Worm (Caenorhabditis elegans): Measurements from ENCODE around the gene H40L08.8.

Gene H40L08.8

DNA sequence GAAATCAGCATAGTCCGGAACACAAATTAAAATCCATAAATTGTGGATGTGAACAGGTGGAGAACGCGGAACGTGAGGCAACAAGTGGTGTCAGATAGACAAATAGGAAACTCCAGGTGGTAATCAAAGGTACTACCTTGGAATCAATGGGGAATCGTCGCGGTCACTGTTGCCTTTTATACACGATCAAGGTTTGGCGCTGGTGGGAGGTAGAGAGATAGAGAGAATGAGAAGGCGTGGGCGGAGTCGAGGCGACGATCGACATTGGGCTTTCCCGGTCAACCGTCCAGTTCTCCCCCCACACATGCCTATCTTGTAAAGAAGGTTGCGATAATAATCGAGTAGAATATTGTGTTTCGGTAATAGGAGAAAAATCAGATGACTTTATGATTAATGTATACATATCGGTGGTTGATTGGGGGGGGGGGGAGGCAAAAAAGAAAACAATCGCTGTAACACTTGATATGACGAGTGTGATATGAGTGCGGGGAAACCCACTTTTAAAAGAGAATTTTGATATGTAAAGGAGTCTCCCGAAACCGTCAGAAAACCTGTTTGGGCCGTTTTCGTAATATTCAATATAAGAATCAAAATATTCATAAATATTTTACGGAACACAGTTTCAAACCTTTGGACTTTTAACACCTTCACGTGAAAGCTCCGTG, at the start of gene H40L08.8, which contains the start of the genes H40L08.2 and H40L08.7:
Gene H40L08.8 (minus strand): TSS at position 37 of the 665 bp plus-strand sequence.
Gene H40L08.2 (minus strand): TSS at position 148 of the 665 bp plus-strand sequence.
Gene H40L08.7 (minus strand): TSS at position 148 of the 665 bp plus-strand sequence.
- no peak for TF ChIP-seq unc-62 (GFP tag; optimal IDR thresholded peaks at IDR 0.05)

DNA sequence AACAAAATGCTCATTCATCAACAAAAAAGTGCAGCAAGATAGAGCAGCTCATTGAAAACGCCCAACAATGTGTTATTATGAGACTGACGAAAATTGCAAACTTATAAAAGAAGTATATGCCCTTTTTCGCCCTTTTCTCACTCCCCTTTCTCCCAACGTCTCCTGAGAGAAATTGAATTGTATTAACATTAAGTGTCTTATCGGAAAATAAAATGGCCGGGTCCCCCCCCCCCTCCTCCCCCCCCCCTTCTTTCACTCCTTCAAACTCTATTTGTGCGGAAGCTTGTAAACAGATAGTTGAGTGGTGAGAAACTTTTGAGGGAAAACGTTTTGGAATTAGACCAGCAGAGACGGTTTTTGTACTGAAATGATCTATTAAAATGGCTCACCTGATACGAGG, 49.3 kb upstream of the H40L08.8 start:
- no peak for TF ChIP-seq unc-62 (GFP tag; optimal IDR thresholded peaks at IDR 0.05)

DNA sequence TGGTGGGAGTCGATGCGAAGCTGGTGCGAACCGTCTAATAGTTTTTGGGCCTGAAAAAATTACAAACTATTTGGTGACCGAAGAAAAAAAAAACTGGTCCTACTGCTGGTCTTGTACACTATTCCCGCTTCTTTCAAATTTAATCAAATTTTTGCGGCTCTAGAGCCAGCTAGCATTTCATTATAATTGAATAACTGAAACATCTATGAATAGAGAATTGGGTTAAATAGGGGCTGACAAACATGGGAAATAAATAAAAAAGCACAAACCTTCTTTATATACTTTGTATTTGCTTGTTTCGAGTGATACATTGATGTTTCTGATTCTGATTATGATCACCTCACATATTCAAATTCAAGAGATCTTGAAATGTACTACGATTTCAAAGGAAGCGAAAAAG, 47.7 kb upstream of the H40L08.8 start:
- no peak for TF ChIP-seq unc-62 (GFP tag; optimal IDR thresholded peaks at IDR 0.05)

DNA sequence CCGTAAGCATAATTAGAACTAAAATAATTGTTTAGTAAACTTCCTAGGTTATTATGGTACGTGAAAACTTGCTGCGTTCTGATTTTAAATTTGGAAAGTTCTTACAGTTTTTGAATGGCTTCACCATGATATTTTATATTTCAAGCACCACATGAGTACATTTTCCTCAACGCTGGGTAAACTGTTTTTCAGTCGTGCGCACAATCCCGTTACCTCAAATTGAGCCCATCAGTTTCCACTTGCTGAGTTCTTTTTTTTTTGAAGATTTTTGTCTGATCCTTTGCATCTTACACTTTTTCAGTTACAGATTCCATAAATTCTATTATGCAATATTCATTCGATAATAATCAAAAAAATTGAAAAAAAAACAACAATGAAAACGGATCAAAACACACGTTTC, 43.1 kb upstream of the H40L08.8 start:
- TF ChIP-seq unc-62 (GFP tag; optimal IDR thresholded peaks at IDR 0.05), result no peak

DNA sequence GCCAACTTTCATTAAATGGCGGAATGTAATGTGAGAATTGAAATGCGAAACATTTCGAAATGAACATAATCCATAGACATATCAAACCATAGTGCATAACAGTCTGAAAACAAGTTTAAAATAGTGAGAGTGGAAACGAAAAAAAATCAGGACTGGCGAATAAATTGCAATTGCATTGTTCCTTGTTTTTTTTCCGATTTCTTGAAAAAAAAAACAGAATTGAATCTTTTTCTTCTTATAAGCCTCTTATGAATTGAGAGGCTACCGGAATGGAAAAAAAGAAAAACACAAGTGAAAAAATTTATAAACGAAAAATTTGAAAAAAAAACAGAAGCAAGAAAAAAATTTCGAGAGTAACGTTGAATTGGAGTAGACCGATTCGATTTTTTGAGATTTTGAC, 39.1 kb upstream of the H40L08.8 start, which contains the start of gene R07D5.2:
Gene R07D5.2 (minus strand): TSS at position 101 of the 400 bp plus-strand sequence.
- TF ChIP-seq unc-62 (GFP tag; optimal IDR thresholded peaks at IDR 0.05), result no peak

DNA sequence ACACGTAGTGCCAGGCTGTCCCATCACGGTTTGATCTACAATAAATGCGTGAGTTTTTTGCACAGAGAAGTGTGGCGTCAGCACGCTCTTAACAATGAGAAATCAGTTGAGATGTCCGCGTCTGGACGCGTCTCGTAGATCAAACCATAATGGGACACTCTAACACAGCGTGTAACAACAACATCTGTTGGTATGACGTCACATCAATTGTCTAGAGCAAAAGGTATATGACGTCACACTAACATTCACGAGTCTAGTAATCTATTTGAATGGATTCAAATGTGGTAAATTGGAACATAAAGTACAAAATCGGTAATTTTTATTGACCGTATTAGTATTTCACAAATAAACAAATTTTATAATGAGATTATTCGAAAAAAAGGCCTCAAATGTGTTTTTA, 38.3 kb upstream of the H40L08.8 start:
- TF ChIP-seq unc-62 (GFP tag; optimal IDR thresholded peaks at IDR 0.05), result no peak

DNA sequence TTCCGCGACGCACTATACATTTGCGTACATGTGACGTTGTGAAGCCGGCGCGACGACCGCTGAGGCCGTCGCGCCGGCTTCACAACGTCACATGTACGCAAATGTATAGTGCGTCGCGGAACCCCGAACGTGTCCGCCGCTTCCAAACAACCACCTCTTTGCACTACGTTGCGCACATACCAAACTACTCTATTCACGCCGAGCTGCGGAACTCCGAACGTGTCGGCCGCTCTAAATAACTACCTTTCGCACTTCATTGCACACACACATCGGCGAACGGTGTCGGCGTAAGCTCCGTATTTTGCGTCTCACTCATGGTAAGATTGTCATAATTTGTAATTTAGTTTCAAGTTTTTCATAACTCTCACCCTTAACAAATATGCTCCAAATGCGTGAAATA, 34.7 kb upstream of the H40L08.8 start:
- TF ChIP-seq unc-62 (GFP tag; optimal IDR thresholded peaks at IDR 0.05), result no peak

DNA sequence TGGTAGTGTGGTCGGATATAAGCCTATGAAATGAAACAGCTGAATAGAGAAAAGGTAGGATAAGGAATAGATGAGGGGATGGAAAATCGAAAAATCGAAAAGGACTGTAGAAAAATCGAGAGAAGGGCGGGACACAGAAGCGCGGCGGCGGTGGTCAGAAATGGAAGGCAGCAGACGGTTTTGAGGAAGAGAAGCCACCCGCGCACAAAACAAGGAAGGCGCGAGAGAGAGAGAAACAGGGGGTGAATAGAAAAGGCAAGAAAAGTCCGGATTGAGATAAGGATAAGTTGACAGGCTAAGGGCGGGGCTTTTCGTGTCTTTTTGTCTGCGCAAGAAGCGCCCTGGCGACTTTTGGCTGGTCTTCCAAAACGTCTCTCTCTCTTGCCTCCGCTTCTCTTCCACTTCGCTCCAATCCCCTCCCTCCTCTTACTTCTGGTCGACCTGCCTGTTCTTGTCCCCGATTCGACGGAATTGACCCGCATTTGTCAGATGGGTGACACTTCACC, 30.4 kb upstream of the H40L08.8 start, which contains the start of gene mlt-9:
Gene mlt-9 (minus strand): TSS at position 51 of the 506 bp plus-strand sequence.
- no peak for TF ChIP-seq unc-62 (GFP tag; optimal IDR thresholded peaks at IDR 0.05)

DNA sequence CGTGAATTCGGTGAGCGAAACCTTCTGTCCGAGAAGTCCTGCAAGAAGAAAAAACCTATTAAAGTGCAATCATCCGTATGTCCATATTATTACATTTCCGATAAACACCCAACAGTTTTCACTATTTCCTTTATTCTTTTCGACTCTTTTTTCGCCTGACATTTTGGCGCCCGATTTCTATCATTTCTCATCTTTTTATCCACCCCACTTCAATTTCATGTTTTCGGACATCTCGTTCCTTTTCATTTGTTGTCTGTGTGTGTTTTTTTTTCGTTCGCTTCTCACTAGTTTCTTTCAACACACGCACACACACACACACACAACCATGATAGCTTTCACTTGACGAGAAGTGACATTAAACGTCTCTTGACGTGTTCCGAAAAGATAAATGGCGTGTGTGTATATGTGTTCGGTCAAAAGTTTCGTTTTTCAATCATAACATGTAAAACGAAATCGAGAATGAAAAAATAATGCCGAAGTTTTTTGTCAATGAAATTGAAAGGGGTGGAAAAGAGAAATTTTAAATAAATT, 27.6 kb upstream of the H40L08.8 start:
- no peak for TF ChIP-seq unc-62 (GFP tag; optimal IDR thresholded peaks at IDR 0.05)

DNA sequence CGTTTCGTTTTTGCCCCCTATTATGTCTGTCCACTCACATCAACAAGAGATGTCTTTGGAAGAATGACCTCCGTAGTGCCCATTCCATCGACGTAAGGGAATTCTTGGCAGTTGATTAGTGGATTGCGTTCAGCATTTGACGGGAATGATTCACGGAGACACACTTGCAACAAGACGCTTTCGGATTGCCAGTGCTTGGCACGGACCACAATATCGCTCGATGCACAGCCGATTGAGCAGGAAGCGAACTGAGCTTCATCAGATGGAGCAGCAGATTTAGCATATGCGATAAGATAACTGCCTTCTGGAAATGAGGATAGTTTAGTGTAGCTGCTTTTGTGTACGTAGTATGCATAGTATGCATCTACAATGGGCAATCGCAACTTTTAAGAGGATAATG, 26.0 kb upstream of the H40L08.8 start:
- no peak for TF ChIP-seq unc-62 (GFP tag; optimal IDR thresholded peaks at IDR 0.05)

DNA sequence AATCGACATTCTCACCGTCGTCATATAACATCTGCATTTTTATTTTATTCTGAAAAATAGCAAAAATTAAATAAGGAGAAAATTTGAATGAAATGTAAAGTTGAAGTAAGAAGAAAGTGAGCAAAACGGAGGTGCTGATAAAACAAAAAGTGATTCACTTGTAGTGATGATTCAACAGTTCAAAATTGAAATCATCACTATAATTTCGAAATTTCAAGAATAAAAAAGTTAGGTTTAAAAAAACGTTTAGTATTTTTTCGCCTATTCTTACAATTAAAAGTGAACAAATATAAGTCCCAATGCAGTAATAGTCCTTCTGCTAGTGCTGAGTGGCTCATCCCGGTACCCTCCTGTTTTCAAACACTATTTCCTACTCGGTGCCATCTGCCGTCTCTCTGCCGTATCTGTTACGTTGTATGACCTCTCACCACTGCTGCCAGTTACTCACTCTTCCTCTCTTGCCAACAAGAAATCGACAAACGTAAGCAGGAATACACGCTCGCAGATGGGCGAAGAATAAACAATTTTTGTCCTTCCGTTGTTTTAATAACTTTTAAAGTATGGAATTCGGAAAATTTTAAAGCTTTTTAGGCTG, 23.0 kb upstream of the H40L08.8 start, which contains the start of gene dhhc-1:
Gene dhhc-1 (minus strand): TSS at position 51 of the 595 bp plus-strand sequence.
- TF ChIP-seq unc-62 (GFP tag; optimal IDR thresholded peaks at IDR 0.05), result no peak

DNA sequence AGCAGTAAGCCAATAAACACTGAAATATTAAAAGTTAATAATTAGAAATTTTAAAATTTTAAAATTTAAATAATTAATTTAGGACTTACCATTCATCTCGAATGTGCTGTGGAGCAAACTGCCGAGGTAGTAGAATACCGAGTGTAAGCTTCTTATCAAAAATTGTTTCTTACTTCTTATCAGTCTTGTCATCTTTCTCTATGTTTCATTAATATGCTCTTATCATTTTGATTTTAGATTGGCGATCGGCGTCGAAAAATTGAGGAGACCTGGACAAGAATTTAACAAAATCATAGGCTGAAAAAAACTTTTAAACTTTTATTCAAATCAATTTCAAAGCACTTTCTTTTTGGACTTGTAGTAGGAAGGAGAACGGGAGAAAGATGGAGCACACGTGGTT, 20.3 kb upstream of the H40L08.8 start, which contains the start of gene F09B12.3:
Gene F09B12.3 (minus strand): TSS at position 192 of the 400 bp plus-strand sequence.
- no peak for TF ChIP-seq unc-62 (GFP tag; optimal IDR thresholded peaks at IDR 0.05)

DNA sequence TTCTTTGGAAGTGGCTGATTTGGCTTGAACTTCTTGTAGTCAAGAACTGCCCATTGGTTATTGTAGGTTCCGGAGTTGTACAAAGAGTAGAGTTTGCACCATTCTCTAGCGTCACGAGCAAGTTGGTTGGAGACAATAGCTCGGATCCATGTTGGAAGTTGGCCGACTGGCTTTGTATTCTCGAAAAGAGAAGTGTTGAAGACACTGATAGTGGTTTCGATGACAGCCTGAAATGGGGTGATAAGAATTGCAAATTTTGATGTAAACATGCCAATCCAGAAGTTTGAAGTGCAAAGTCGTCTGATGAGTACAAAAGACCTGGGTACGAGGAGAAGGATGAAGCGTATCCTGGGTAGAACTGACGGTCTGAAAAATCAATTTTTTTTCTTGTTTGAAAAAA, 18.8 kb upstream of the H40L08.8 start:
- TF ChIP-seq unc-62 (GFP tag; optimal IDR thresholded peaks at IDR 0.05), result no peak

DNA sequence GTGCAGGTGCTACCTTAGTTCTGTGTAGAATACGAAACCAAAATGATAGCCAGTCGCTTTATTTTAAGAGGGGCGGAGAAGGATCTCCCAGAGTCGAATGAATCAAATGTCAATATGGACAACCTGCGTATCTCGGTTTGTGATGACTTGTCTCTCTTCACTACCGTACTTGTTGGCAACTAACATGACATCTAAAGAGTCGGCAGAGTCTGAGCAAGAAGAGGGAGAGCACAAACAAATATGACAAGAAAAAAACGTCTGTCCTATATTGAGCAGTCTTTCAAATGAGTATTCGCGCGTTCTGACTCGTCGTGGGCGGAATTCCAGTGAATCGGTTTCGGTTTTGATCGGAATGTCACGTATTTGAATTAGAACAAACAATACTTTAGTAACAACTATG, 17.5 kb upstream of the H40L08.8 start, which contains the start of gene F09B12.7:
Gene F09B12.7 (minus strand): TSS at position 101 of the 400 bp plus-strand sequence.
- no peak for TF ChIP-seq unc-62 (GFP tag; optimal IDR thresholded peaks at IDR 0.05)

DNA sequence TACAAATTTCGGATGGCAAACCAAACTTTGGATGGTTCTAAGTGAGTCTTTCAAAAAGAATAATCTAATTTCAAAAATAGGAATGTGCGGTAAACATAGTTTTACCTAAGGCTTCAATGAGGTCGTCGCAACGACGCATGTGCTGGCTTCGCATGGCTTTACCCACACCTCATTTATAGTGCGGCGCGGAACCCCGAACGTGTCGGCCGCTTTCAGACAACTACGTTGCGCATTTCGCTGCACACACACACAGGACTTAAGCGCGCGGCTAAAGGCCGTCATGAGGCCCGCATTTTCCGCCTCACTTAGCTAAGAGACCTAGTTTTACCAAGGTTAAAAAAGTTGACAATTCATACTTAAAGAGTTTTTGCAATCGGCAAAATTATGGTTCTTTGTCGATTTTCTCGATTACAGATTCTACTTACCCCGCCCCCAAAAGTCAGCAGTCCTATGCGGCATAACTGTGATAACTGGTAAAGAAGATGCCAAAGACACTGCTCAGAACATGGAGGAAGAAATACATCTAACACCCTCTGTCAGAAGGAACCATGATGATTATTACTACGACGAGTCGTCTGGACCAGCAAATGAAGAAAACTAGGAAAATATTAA, 15.4 kb upstream of the H40L08.8 start:
- no peak for TF ChIP-seq unc-62 (GFP tag; optimal IDR thresholded peaks at IDR 0.05)

DNA sequence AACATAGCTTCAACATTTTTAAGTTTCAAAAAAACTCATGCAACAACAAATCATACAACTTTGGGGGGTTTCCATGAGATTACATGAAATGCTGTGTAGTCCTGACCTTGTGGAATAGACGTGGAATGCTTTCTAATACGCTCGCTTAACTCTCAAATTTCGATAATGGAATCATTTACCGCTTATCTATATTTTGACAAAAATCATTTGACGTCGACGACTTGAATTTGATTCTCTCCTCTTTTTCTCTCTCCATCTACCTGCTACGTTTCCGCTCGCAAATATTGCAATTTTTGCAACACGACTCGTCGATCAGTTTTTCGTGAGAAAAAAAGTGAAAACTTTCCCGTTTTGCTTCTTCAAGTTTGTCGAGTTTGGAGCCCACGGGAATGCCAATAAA, 11.7 kb upstream of the H40L08.8 start, which contains the start of gene flr-4:
Gene flr-4 (plus strand): TSS at position 275 of the 400 bp plus-strand sequence.
- no peak for TF ChIP-seq unc-62 (GFP tag; optimal IDR thresholded peaks at IDR 0.05)
